Worm (Caenorhabditis elegans): ENCODE measurements around the gene best-4.

DNA sequence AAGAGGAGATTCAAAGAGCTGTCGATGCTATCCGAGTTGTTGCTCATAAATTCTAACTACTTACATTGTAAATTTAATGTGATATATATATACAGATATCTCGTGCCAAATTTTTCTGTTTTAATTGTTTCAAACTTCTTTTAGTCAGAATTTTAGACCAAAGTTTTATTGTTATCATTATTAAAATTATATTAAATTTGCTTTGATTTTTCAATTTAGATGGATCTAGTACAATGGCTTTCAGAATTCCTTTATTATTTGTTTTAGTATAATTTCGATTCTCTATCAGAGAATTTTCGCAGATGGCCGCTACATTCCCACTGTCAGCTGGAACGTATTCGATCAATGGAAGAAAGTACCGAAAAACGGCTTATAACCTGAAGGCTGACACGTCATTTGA is 45.7 kb upstream of the best-4 start, which contains the start of gene ascc-1:
- TF ChIP-seq him-1 (tag; optimal IDR thresholded peaks at IDR 0.05) (no peak), dao-5 (tag; optimal IDR thresholded peaks at IDR 0.05) (no peak)
